Worm (Caenorhabditis elegans) whole organism, L2 larva: ENCODE data around the gene M02H5.8.

Experiments
- egl-27 ChIP-seq: sonication (generic microtip); optimal IDR thresholded peaks from 3 replicates; lab custom pipeline; 2017; ENCODE audit warnings: missing biosample characterization, missing genetic modification reagents, missing genetic modification characterization
- elt-3 ChIP-seq: sonication (generic microtip); optimal IDR thresholded peaks from 2 replicates; lab custom pipeline; 2017; ENCODE audit warnings: missing biosample characterization, missing genetic modification characterization
- lin-11 ChIP-seq: fragments of 150-350 bp; sonication (generic microtip); optimal IDR thresholded peaks from 2 replicates; lab custom pipeline; 2014; ENCODE audit warnings: missing biosample characterization, missing genetic modification characterization, inconsistent platforms, mixed read lengths
- nhr-12 ChIP-seq: fragments of 150-350 bp; optimal IDR thresholded peaks from 2 replicates; lab custom pipeline; 2014; ENCODE audit warnings: missing biosample characterization, missing genetic modification characterization
- nhr-237 ChIP-seq: fragments of 150-350 bp; optimal IDR thresholded peaks from 2 replicates; lab custom pipeline; 2014; ENCODE audit warnings: missing biosample characterization, missing genetic modification characterization
- peb-1 ChIP-seq: fragments of 150-350 bp; optimal IDR thresholded peaks from 2 replicates; lab custom pipeline; 2014; ENCODE audit warnings: missing biosample characterization, missing genetic modification characterization
- sem-4 ChIP-seq: fragments of 150-350 bp; optimal IDR thresholded peaks from 2 replicates; lab custom pipeline; 2014; ENCODE audit warnings: missing biosample characterization, missing genetic modification reagents, missing genetic modification characterization
- skn-1 ChIP-seq: sonication (generic microtip); optimal IDR thresholded peaks from 2 replicates; lab custom pipeline; 2017; ENCODE audit warnings: missing biosample characterization, missing genetic modification characterization
- snpc-4 ChIP-seq: fragments of 150-350 bp; optimal IDR thresholded peaks from 2 replicates; lab custom pipeline; 2014; ENCODE audit warnings: missing biosample characterization, missing genetic modification characterization

ce11 chrV:428844-429243, 20.9 kb upstream of the M02H5.8 start, which contains the start of gene B0554.4:
- no peak for TF ChIP-seq elt-3
- no peak for TF ChIP-seq snpc-4 (tag; lab: Kevin White, UChicago)
- TF ChIP-seq nhr-237 (tag; lab: Kevin White, UChicago): no peak
- no peak for TF ChIP-seq skn-1 (tag; lab: Kevin White, UChicago)
- no peak for TF ChIP-seq egl-27 (tag; lab: Kevin White, UChicago)
- TF ChIP-seq peb-1 (tag; lab: Kevin White, UChicago): no peak
- no peak for TF ChIP-seq nhr-12 (tag; lab: Kevin White, UChicago)
- no peak for TF ChIP-seq sem-4 (tag; lab: Kevin White, UChicago)
- no peak for TF ChIP-seq lin-11 (tag; lab: Kevin White, UChicago)
